ENCODE assay signal across 6 worm cellular contexts in the genomic region with DNA sequence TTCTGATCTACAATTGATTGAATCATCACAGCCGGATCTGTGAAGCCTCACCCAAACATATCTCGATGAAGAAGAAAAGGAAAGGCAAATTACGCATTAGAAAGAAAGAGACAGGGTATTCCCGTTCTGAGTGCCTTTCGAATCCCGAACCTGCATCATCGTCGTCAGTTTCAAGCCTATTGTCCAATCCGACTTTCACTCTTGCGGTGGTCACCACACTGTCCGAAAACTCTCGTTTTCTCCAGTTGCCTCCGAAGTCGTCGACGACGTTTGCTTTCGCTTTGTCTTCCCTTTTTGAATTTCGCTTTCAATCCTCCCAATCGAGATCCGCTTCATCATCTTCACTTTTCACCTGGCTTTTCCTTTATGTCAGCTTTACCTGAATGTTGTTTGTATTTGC.
TF ChIP-seq lines count a peak whose summit lies in the region.

No protein-coding gene starts in this region.

TF ChIP-seq in whole organism, L1 larva, 84 proteins besides CTCF, POLR2A, EP300 and RAD21:
- no peak for TF ChIP-seq C34B4.2 (tag; optimal IDR thresholded peaks at IDR 0.05; lab: Kevin White, UChicago)
- no peak for TF ChIP-seq ceh-90 (tag; optimal IDR thresholded peaks at IDR 0.05; lab: Kevin White, UChicago)
- peak; percentile 100 for TF ChIP-seq blmp-1 (tag; optimal IDR thresholded peaks at IDR 0.05; lab: Kevin White, UChicago)

TF ChIP-seq in whole organism, L2 larva, 48 proteins besides CTCF, POLR2A, EP300 and RAD21:
- TF ChIP-seq nhr-21 (tag; optimal IDR thresholded peaks at IDR 0.05; lab: Kevin White, UChicago): no peak
- no peak for TF ChIP-seq nhr-237 (tag; optimal IDR thresholded peaks at IDR 0.05; lab: Kevin White, UChicago)
- no peak for TF ChIP-seq R02D3.7 (tag; optimal IDR thresholded peaks at IDR 0.05; lab: Kevin White, UChicago)
- peak; percentile 98 for TF ChIP-seq blmp-1 (tag; optimal IDR thresholded peaks at IDR 0.05; lab: Kevin White, UChicago; ENCODE audit: insufficient read depth)

TF ChIP-seq in whole organism, L3 larva, 47 proteins besides CTCF, POLR2A, EP300 and RAD21:
- no peak for TF ChIP-seq lin-39 (tag; optimal IDR thresholded peaks at IDR 0.05; lab: Kevin White, UChicago)
- TF ChIP-seq nhr-25 (tag; optimal IDR thresholded peaks at IDR 0.05; lab: Kevin White, UChicago): peak; percentile 34
- TF ChIP-seq nhr-77 (tag; optimal IDR thresholded peaks at IDR 0.05; lab: Kevin White, UChicago): no peak
- peak; percentile 35 for TF ChIP-seq nhr-23 (tag; optimal IDR thresholded peaks at IDR 0.05; lab: Kevin White, UChicago)
- peak; percentile 24 for TF ChIP-seq nhr-43 (tag; optimal IDR thresholded peaks at IDR 0.05; lab: Kevin White, UChicago; ENCODE audit: poor library complexity, severe bottlenecking)
- TF ChIP-seq elt-3 (tag; optimal IDR thresholded peaks at IDR 0.05; lab: Kevin White, UChicago): no peak

TF ChIP-seq in whole organism, L4 larva, 104 proteins besides CTCF, POLR2A, EP300 and RAD21:
- TF ChIP-seq arid-1 (GFP tag; conservative IDR thresholded peaks at IDR 0.05; lab: Robert Waterston, UW): no peak
- peak; percentile 40 for TF ChIP-seq hlh-11 (tag; optimal IDR thresholded peaks at IDR 0.05; lab: Kevin White, UChicago)
- TF ChIP-seq mxl-3 (GFP tag; optimal IDR thresholded peaks at IDR 0.05; lab: Kevin White, UChicago): peak; percentile 18
- TF ChIP-seq unc-62 (GFP tag; optimal IDR thresholded peaks at IDR 0.05 in 1 of 2; lab: Kevin White, UChicago): peak in 1 of 2 experiments; percentile 66
- TF ChIP-seq unc-62 (tag; optimal IDR thresholded peaks at IDR 0.05; lab: Kevin White, UChicago): no peak

TF ChIP-seq in whole organism, late embryonic, 69 proteins besides CTCF, POLR2A, EP300 and RAD21:
- TF ChIP-seq rnt-1 (tag; optimal IDR thresholded peaks at IDR 0.05; lab: Kevin White, UChicago) (peak; percentile 83), hlh-8 (tag; optimal IDR thresholded peaks at IDR 0.05; lab: Kevin White, UChicago) (no peak), C38D4.7 (GFP tag; optimal IDR thresholded peaks at IDR 0.05; lab: Kevin White, UChicago) (no peak)

TF ChIP-seq in whole organism, mixed stage, embryonic, 35 proteins besides CTCF, POLR2A, EP300 and RAD21:
- TF ChIP-seq snpc-4 (tag; optimal IDR thresholded peaks at IDR 0.05; lab: Kevin White, UChicago) (no peak), elt-1 (tag; optimal IDR thresholded peaks at IDR 0.05; lab: Kevin White, UChicago; ENCODE audit: borderline replicate concordance, insufficient read depth) (peak; percentile 58), lsy-2 (tag; optimal IDR thresholded peaks at IDR 0.05; lab: Kevin White, UChicago) (no peak), ceh-39 (tag; optimal IDR thresholded peaks at IDR 0.05; lab: Kevin White, UChicago) (no peak), lin-13 (tag; optimal IDR thresholded peaks at IDR 0.05; lab: Kevin White, UChicago) (no peak), drap-1 (GFP tag; optimal IDR thresholded peaks at IDR 0.05; lab: Kevin White, UChicago) (no peak), tbx-8 (GFP tag; optimal IDR thresholded peaks at IDR 0.05; lab: Kevin White, UChicago) (no peak), unc-62 (GFP tag; optimal IDR thresholded peaks at IDR 0.05; lab: Kevin White, UChicago) (no peak), nhr-237 (tag; optimal IDR thresholded peaks at IDR 0.05; lab: Kevin White, UChicago) (no peak), ham-2 (GFP tag; optimal IDR thresholded peaks at IDR 0.05; lab: Kevin White, UChicago) (peak; percentile 80), zip-8 (tag; optimal IDR thresholded peaks at IDR 0.05; lab: Kevin White, UChicago) (no peak), ztf-11 (tag; optimal IDR thresholded peaks at IDR 0.05; lab: Kevin White, UChicago) (no peak), cnd-1 (tag; optimal IDR thresholded peaks at IDR 0.05; lab: Kevin White, UChicago) (no peak), sptf-1 (tag; optimal IDR thresholded peaks at IDR 0.05; lab: Kevin White, UChicago) (no peak), unc-39 (tag; optimal IDR thresholded peaks at IDR 0.05; lab: Kevin White, UChicago) (no peak), elt-3 (tag; optimal IDR thresholded peaks at IDR 0.05; lab: Kevin White, UChicago) (no peak), ceh-83 (GFP tag; optimal IDR thresholded peaks at IDR 0.05; lab: Kevin White, UChicago) (no peak), nhr-28 (tag; optimal IDR thresholded peaks at IDR 0.05; lab: Kevin White, UChicago) (no peak), pha-4 (tag; optimal IDR thresholded peaks at IDR 0.05; lab: Kevin White, UChicago) (no peak), M03D4.4 (tag; optimal IDR thresholded peaks at IDR 0.05; lab: Kevin White, UChicago) (no peak), mls-2 (tag; optimal IDR thresholded peaks at IDR 0.05; lab: Kevin White, UChicago) (no peak), mab-5 (tag; optimal IDR thresholded peaks at IDR 0.05; lab: Kevin White, UChicago) (no peak), blmp-1 (tag; optimal IDR thresholded peaks at IDR 0.05; lab: Kevin White, UChicago) (peak; percentile 99), unc-120 (tag; optimal IDR thresholded peaks at IDR 0.05; lab: Kevin White, UChicago; ENCODE audit: poor library complexity, severe bottlenecking) (no peak), ceh-43 (GFP tag; optimal IDR thresholded peaks at IDR 0.05; lab: Kevin White, UChicago) (no peak)
